Fruit fly (Drosophila melanogaster): ENCODE measurements around the gene spn-A.

spn-A gene

dm6 chr3R:30071827-30072226 lies 16.0 kb upstream of the spn-A start (continued):
- TF ChIP-seq CG3919 (GFP tag; optimal IDR thresholded peaks at IDR 0.05) (peak; percentile 43), CG11294 (GFP tag; IDR thresholded peaks at IDR 0.05) (0 out of 2 replicates have a peak, but pooled peaks have one; percentile 18), Ets96B (tag; optimal IDR thresholded peaks at IDR 0.05) (no peak), svp (GFP tag) (peak; percentile 87), Hr38 (GFP tag; optimal IDR thresholded peaks at IDR 0.05) (no peak), cyc (GFP tag; optimal IDR thresholded peaks at IDR 0.05) (peak; percentile 40), vri (GFP tag; optimal IDR thresholded peaks at IDR 0.05) (peak; percentile 19), CG1621 (tag; optimal IDR thresholded peaks at IDR 0.05) (no peak), Ets21C (GFP tag; optimal IDR thresholded peaks at IDR 0.05) (peak; percentile 42), Hr39 (GFP tag; optimal IDR thresholded peaks at IDR 0.05) (peak; percentile 48), achi (GFP tag; optimal IDR thresholded peaks at IDR 0.05) (peak; percentile 39), CG9139 (GFP tag; optimal IDR thresholded peaks at IDR 0.05) (no peak), CG4318 (GFP tag; optimal IDR thresholded peaks at IDR 0.05) (no peak), salr (GFP tag; optimal IDR thresholded peaks at IDR 0.05) (no peak), CG31627 (GFP tag; optimal IDR thresholded peaks at IDR 0.05) (peak; percentile 44), eg (GFP tag; IDR thresholded peaks at IDR 0.05) (peak; percentile 75), Sox15 (GFP tag; optimal IDR thresholded peaks at IDR 0.05) (peak; percentile 14), CG6276 (GFP tag; optimal IDR thresholded peaks at IDR 0.05) (peak; percentile 35)

- no peak for TF ChIP-seq CG3032 (tag; optimal IDR thresholded peaks at IDR 0.05)
- no peak for TF ChIP-seq CG4318 (GFP tag; optimal IDR thresholded peaks at IDR 0.05)
Measured at dm6 chr3R:30070198-30070597, 14.4 kb upstream of the spn-A start.

- TF ChIP-seq Eip78C (GFP tag) (peak; percentile 25), CG3919 (GFP tag; optimal IDR thresholded peaks at IDR 0.05) (no peak)
Measured at dm6 chr3R:30066004-30066403, 10.2 kb upstream of the spn-A start.

dm6 chr3R:30063704-30064103 lies 7.9 kb upstream of the spn-A start:
- TF ChIP-seq acj6 (GFP tag; optimal IDR thresholded peaks at IDR 0.05): no peak
- peak; percentile 65 for TF ChIP-seq fkh (GFP tag; optimal IDR thresholded peaks at IDR 0.05)
- TF ChIP-seq svp (GFP tag): peak; percentile 45
- TF ChIP-seq CG32006 (GFP tag; optimal IDR thresholded peaks at IDR 0.05): no peak
- peak; percentile 43 for TF ChIP-seq Eip78C (GFP tag)

- no peak for TF ChIP-seq CG15336 (GFP tag; IDR thresholded peaks at IDR 0.05)
- no peak for TF ChIP-seq CG6276 (GFP tag; optimal IDR thresholded peaks at IDR 0.05)
- TF ChIP-seq vri (GFP tag; optimal IDR thresholded peaks at IDR 0.05): peak; percentile 99
- TF ChIP-seq CG8319 (GFP tag; optimal IDR thresholded peaks at IDR 0.05): no peak
- peak; percentile 64 for TF ChIP-seq CG11902 (GFP tag; optimal IDR thresholded peaks at IDR 0.05)
- no peak for TF ChIP-seq fkh (GFP tag; optimal IDR thresholded peaks at IDR 0.05)
- TF ChIP-seq Eip78C (GFP tag): peak; percentile 32
Measured at dm6 chr3R:30062543-30062942, 6.7 kb upstream of the spn-A start.

dm6 chr3R:30061980-30062379 lies 6.1 kb upstream of the spn-A start:
- TF ChIP-seq fkh (GFP tag; optimal IDR thresholded peaks at IDR 0.05) (peak; percentile 75), CG11294 (GFP tag; IDR thresholded peaks at IDR 0.05) (no peak)

dm6 chr3R:30061154-30061482 lies 5.3 kb upstream of the spn-A start:
- TF ChIP-seq Eip93F (GFP tag; optimal IDR thresholded peaks at IDR 0.05): peak; percentile 66
- TF ChIP-seq CG3919 (GFP tag; optimal IDR thresholded peaks at IDR 0.05): peak; percentile 98
- TF ChIP-seq Sox15 (GFP tag; optimal IDR thresholded peaks at IDR 0.05): peak; percentile 81
- peak; percentile 89 for TF ChIP-seq spab (GFP tag; optimal IDR thresholded peaks at IDR 0.05)
- TF ChIP-seq eg (GFP tag; IDR thresholded peaks at IDR 0.05): peak; percentile 95
- peak; percentile 89 for TF ChIP-seq Blimp-1 (GFP tag; optimal IDR thresholded peaks at IDR 0.05)
- TF ChIP-seq CG1621 (tag; optimal IDR thresholded peaks at IDR 0.05): peak; percentile 88
- TF ChIP-seq CG31627 (GFP tag; optimal IDR thresholded peaks at IDR 0.05): peak; percentile 91
- TF ChIP-seq CG8319 (GFP tag; optimal IDR thresholded peaks at IDR 0.05): peak; percentile 97
- TF ChIP-seq CG32006 (GFP tag; optimal IDR thresholded peaks at IDR 0.05): peak; percentile 85
- TF ChIP-seq CG34406 (GFP tag; optimal IDR thresholded peaks at IDR 0.05): peak; percentile 93
- peak; percentile 89 for TF ChIP-seq CG11762 (GFP tag; optimal IDR thresholded peaks at IDR 0.05; ENCODE audit: insufficient read depth)
- peak; percentile 90 for TF ChIP-seq Gug (GFP tag; IDR thresholded peaks at IDR 0.05)
- TF ChIP-seq CG16779 (tag; optimal IDR thresholded peaks at IDR 0.05): peak; percentile 88
- no peak for TF ChIP-seq Hr38 (GFP tag; optimal IDR thresholded peaks at IDR 0.05)
- TF ChIP-seq net (GFP tag; optimal IDR thresholded peaks at IDR 0.05): peak; percentile 90
- peak; percentile 84 for TF ChIP-seq fd85E (GFP tag; optimal IDR thresholded peaks at IDR 0.05)
- peak; percentile 91 for TF ChIP-seq CG8632 (GFP tag; optimal IDR thresholded peaks at IDR 0.05)
- TF ChIP-seq OdsH (GFP tag; optimal IDR thresholded peaks at IDR 0.05): peak; percentile 92
- TF ChIP-seq Hr4 (GFP tag; optimal IDR thresholded peaks at IDR 0.05): peak; percentile 83
- TF ChIP-seq achi (GFP tag; optimal IDR thresholded peaks at IDR 0.05): peak; percentile 94
- TF ChIP-seq CG11294 (GFP tag; IDR thresholded peaks at IDR 0.05): peak; percentile 84
- TF ChIP-seq ss (GFP tag; optimal IDR thresholded peaks at IDR 0.05): peak; percentile 87 to 92
